Worm (Caenorhabditis elegans): Measurements from ENCODE around the gene F02D8.4.

DNA sequence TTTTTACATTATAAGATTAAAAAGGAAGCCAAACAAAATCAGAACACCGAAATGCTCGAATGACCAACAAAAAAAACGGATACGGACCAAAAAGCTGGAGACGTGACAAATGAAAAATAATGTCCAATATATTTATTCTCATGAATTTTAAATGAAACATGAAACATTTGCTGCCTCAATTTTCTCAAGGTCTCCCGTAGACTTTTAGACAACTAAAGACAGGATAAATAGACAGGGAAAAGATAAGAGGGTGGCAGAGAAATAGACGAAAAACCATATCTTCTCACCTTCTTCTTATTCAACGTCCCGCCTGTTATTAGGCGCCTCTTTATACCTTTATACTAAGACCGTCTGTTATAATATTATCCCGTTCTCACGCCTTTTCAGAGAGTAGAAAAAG, 31.1 kb downstream of the F02D8.4 start:
- TF ChIP-seq snpc-4 (tag; optimal IDR thresholded peaks at IDR 0.05) (no peak), ama-1 (optimal IDR thresholded peaks at IDR 0.05) (no peak), R02D3.7 (tag; optimal IDR thresholded peaks at IDR 0.05) (no peak), fos-1 (tag; optimal IDR thresholded peaks at IDR 0.05) (no peak), nhr-11 (tag; optimal IDR thresholded peaks at IDR 0.05) (no peak), unc-62 (GFP tag; optimal IDR thresholded peaks at IDR 0.05) (no peak)

All from whole organism, L2 larva.